Fruit fly (Drosophila melanogaster) whole organism, wandering third instar larva: ENCODE results near the gene Lsp1beta.

Experiments
- Abd-B ChIP-seq: fragments of >200 bp; optimal IDR thresholded peaks from 2 replicates; lab custom pipeline; 2017; ENCODE audit warnings: missing biosample characterization, missing genetic modification characterization
- CG32264 ChIP-seq: fragments of 200-800 bp; sonication (Bioruptor generic); optimal IDR thresholded peaks from 2 replicates; lab custom pipeline; 2016; ENCODE audit warnings: missing biosample characterization, missing genetic modification characterization
- CG9705 ChIP-seq: fragments of 200-800 bp; sonication (Bioruptor generic); optimal IDR thresholded peaks from 2 replicates; lab custom pipeline; 2018; ENCODE audit warnings: missing biosample characterization, mild to moderate bottlenecking, missing genetic modification characterization
- CrebA ChIP-seq: fragments of 200-800 bp; sonication (Bioruptor generic); optimal IDR thresholded peaks from 2 replicates; lab custom pipeline; 2016; ENCODE audit warnings: missing biosample characterization, mild to moderate bottlenecking, missing genetic modification characterization, borderline replicate concordance
- Dfd ChIP-seq: fragments of >200 bp; optimal IDR thresholded peaks from 2 replicates; lab custom pipeline; 2017; ENCODE audit warnings: missing biosample characterization, missing genetic modification characterization
- Dif ChIP-seq: fragments of 200-275, 200-300 bp; sonication (Bioruptor generic); optimal IDR thresholded peaks from 2 replicates; lab custom pipeline; 2018; ENCODE audit warnings: missing biosample characterization, missing genetic modification characterization; ENCODE audit not compliant: partially characterized antibody
- GATAd ChIP-seq: sonication (Bioruptor generic); optimal IDR thresholded peaks from 2 replicates; lab custom pipeline; 2016; ENCODE audit warnings: missing biosample characterization, missing genetic modification characterization
- HLH106 ChIP-seq: fragments of 200-800 bp; optimal IDR thresholded peaks from 3 replicates; lab custom pipeline; 2019; ENCODE audit warnings: missing biosample characterization, mild to moderate bottlenecking, missing genetic modification characterization, moderate library complexity
- Hnf4 ChIP-seq: fragments of 200-800 bp; sonication (Bioruptor generic); optimal IDR thresholded peaks from 2 replicates; lab custom pipeline; 2016; ENCODE audit warnings: missing biosample characterization, mild to moderate bottlenecking, missing genetic modification characterization
- Hr78 ChIP-seq: fragments of >200 bp; optimal IDR thresholded peaks from 2 replicates; lab custom pipeline; 2017; ENCODE audit warnings: missing biosample characterization, missing genetic modification characterization
- Hr83 ChIP-seq: fragments of 200-300 bp; sonication (Bioruptor generic); optimal IDR thresholded peaks from 2 replicates; lab custom pipeline; 2016; ENCODE audit warnings: missing biosample characterization, mild to moderate bottlenecking, missing genetic modification characterization, moderate library complexity; ENCODE audit not compliant: poor library complexity, severe bottlenecking
- Jra ChIP-seq: sonication (Bioruptor generic); optimal IDR thresholded peaks from 2 replicates; lab custom pipeline; 2016; ENCODE audit warnings: missing biosample characterization, missing genetic modification characterization
- Mio ChIP-seq: sonication (Bioruptor generic); optimal IDR thresholded peaks from 2 replicates; lab custom pipeline; 2016; ENCODE audit warnings: missing biosample characterization, missing genetic modification characterization
- Myc ChIP-seq: fragments of >200 bp; optimal IDR thresholded peaks from 2 replicates; lab custom pipeline; 2017
- N ChIP-seq: fragments of >200 bp; optimal IDR thresholded peaks from 2 replicates; lab custom pipeline; 2018; ENCODE audit warnings: missing biosample characterization, missing external identifiers, missing genetic modification characterization
- OdsH ChIP-seq: fragments of 200-800 bp; sonication (Bioruptor generic); optimal IDR thresholded peaks from 2 replicates; lab custom pipeline; 2016; ENCODE audit warnings: missing biosample characterization, mild to moderate bottlenecking, missing genetic modification characterization
- Rel ChIP-seq, 2 experiments: fragments of 200-800 bp; sonication (Bioruptor generic) in 1 of 2; optimal IDR thresholded peaks; 2 replicates in 1 of 2; 3 replicates in 1 of 2; lab custom pipeline; 2016 to 2019; ENCODE audit warnings: mild to moderate bottlenecking in 2 of 2, missing biosample characterization in 2 of 2, missing genetic modification characterization in 2 of 2, moderate library complexity in 1 of 2
- Sp1 ChIP-seq: fragments of 200-800 bp; sonication (Bioruptor generic); optimal IDR thresholded peaks from 3 replicates; lab custom pipeline; 2019; ENCODE audit warnings: missing biosample characterization, mild to moderate bottlenecking, missing genetic modification characterization, moderate library complexity
- Vsx2 ChIP-seq: fragments of 200-300, 225-300 bp; sonication (Bioruptor generic); optimal IDR thresholded peaks from 2 replicates; lab custom pipeline; 2018; ENCODE audit warnings: missing biosample characterization, missing genetic modification characterization; ENCODE audit not compliant: partially characterized antibody
- br ChIP-seq: fragments of 200-800 bp; sonication (Bioruptor generic); optimal IDR thresholded peaks from 2 replicates; lab custom pipeline; 2016; ENCODE audit warnings: missing biosample characterization, missing genetic modification characterization
- brk ChIP-seq: fragments of 200-800 bp; sonication (Bioruptor generic); optimal IDR thresholded peaks from 2 replicates; lab custom pipeline; 2016; ENCODE audit warnings: missing biosample characterization, mild to moderate bottlenecking, missing genetic modification characterization
- dl ChIP-seq, 2 experiments: fragments of 175-275, 200-275 bp in 1 of 2; fragments of 200-275 bp in 1 of 2; sonication (Bioruptor generic); optimal IDR thresholded peaks; lab custom pipeline; 2018; ENCODE audit warnings: mild to moderate bottlenecking in 2 of 2, missing biosample characterization in 2 of 2, missing genetic modification characterization in 2 of 2, moderate library complexity in 2 of 2; ENCODE audit not compliant: partially characterized antibody in 2 of 2, insufficient read depth in 1 of 2
- dmrt93B ChIP-seq: fragments of 200-800 bp; sonication (Bioruptor generic); optimal IDR thresholded peaks from 2 replicates; lab custom pipeline; 2018; ENCODE audit warnings: missing biosample characterization, mild to moderate bottlenecking, missing genetic modification characterization
- dsf ChIP-seq: sonication (Bioruptor generic); optimal IDR thresholded peaks from 2 replicates; lab custom pipeline; 2016; ENCODE audit warnings: missing biosample characterization, missing genetic modification characterization, borderline replicate concordance
- ey ChIP-seq: fragments of 200-800 bp; sonication (Bioruptor generic); optimal IDR thresholded peaks from 2 replicates; lab custom pipeline; 2016; ENCODE audit warnings: missing biosample characterization, missing genetic modification characterization
- h ChIP-seq: fragments of 200-800 bp; sonication (Bioruptor generic); optimal IDR thresholded peaks from 3 replicates; lab custom pipeline; 2016; ENCODE audit warnings: missing biosample characterization, mild to moderate bottlenecking, missing genetic modification characterization
- jim ChIP-seq: fragments of 175-275, 200-325 bp; sonication (Bioruptor generic); optimal IDR thresholded peaks from 2 replicates; lab custom pipeline; 2016; ENCODE audit warnings: missing biosample characterization, mild to moderate bottlenecking, missing genetic modification characterization
- lola ChIP-seq: fragments of >200 bp; optimal IDR thresholded peaks from 2 replicates; lab custom pipeline; 2017; ENCODE audit warnings: missing biosample characterization, missing genetic modification characterization
- pan ChIP-seq: fragments of >200 bp; optimal IDR thresholded peaks from 2 replicates; lab custom pipeline; 2017
- psq ChIP-seq: fragments of 200-800 bp; sonication (Bioruptor generic); optimal IDR thresholded peaks from 3 replicates; lab custom pipeline; 2017; ENCODE audit warnings: missing biosample characterization, mild to moderate bottlenecking, missing genetic modification characterization, moderate library complexity
- rgr ChIP-seq: fragments of 200-800 bp; sonication (Bioruptor generic); optimal IDR thresholded peaks from 3 replicates; lab custom pipeline; 2016; ENCODE audit warnings: missing biosample characterization, mild to moderate bottlenecking, missing genetic modification characterization
- sage ChIP-seq: fragments of 200-800 bp; sonication (Bioruptor generic); optimal IDR thresholded peaks from 2 replicates; lab custom pipeline; 2016; ENCODE audit warnings: missing biosample characterization, mild to moderate bottlenecking, missing genetic modification characterization
- sv ChIP-seq: fragments of 200-800 bp; sonication (Bioruptor generic); optimal IDR thresholded peaks from 3 replicates; lab custom pipeline; 2016; ENCODE audit warnings: missing biosample characterization, missing genetic modification characterization
- tai ChIP-seq: sonication (Bioruptor generic); optimal IDR thresholded peaks from 2 replicates; lab custom pipeline; 2016; ENCODE audit warnings: missing biosample characterization, missing genetic modification characterization
- woc ChIP-seq: sonication (Bioruptor generic); optimal IDR thresholded peaks from 2 replicates; lab custom pipeline; 2016; ENCODE audit warnings: missing biosample characterization, mild to moderate bottlenecking, missing genetic modification characterization

Lsp1beta gene

DNA sequence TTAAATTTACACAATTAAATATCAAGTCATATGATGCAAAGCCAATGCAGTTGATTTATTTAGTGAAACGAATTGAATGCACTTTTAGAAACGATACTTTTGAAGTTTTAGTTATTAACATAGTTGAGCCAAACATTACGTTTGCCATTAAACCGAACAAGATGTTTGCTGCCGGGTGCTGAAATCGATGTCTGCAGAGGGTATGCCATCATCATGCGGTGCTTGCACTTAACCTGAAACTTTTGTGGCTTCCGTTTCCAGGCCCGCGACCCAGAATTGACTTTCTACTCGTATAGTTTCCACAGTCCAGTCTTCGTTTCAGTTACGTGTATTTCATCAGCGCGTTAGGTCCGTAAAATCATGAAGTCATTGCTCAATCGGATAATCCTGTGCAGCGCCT is 21.3 kb upstream of the Lsp1beta start, which contains the start of gene ninaA:
TSS of gene ninaA (plus strand) at position 301 of the 400 bp plus-strand sequence.
- TF ChIP-seq brk (GFP tag; lab: Kevin White, UChicago) (no peak), HLH106 (no peak), ey (GFP tag; lab: Kevin White, UChicago) (no peak), lola (GFP tag; lab: Kevin White, UChicago) (no peak), dsf (GFP tag; lab: Kevin White, UChicago) (no peak), pan (lab: Kevin White, UChicago) (no peak), br (GFP tag; lab: Kevin White, UChicago) (no peak), N (no peak), sage (no peak), Rel (GFP tag; optimal IDR thresholded peaks at IDR 0.05; lab: Kevin White, UChicago) (no peak), Rel (tag; optimal IDR thresholded peaks at IDR 0.05; lab: Kevin White, UChicago) (no peak), Hr78 (GFP tag; lab: Kevin White, UChicago) (no peak), CrebA (GFP tag; lab: Kevin White, UChicago) (no peak), Dfd (GFP tag; lab: Kevin White, UChicago) (no peak), rgr (GFP tag; lab: Kevin White, UChicago) (no peak), psq (GFP tag; lab: Kevin White, UChicago) (no peak), Myc (lab: Kevin White, UChicago) (no peak)

dm6 chr2L:884970-885369 is 13.3 kb upstream of the Lsp1beta start, which contains the start of gene CG15824:
Gene CG15824 (minus strand): TSS chr2L:885141.
- TF ChIP-seq Vsx2 (GFP tag; lab: Kevin White, UChicago) (no peak), Hnf4 (no peak), Hr83 (GFP tag; lab: Kevin White, UChicago) (no peak), h (GFP tag; lab: Kevin White, UChicago) (no peak), HLH106 (no peak), CrebA (GFP tag; lab: Kevin White, UChicago) (no peak), Myc (lab: Kevin White, UChicago) (peak; percentile 33), lola (GFP tag; lab: Kevin White, UChicago) (no peak)

DNA sequence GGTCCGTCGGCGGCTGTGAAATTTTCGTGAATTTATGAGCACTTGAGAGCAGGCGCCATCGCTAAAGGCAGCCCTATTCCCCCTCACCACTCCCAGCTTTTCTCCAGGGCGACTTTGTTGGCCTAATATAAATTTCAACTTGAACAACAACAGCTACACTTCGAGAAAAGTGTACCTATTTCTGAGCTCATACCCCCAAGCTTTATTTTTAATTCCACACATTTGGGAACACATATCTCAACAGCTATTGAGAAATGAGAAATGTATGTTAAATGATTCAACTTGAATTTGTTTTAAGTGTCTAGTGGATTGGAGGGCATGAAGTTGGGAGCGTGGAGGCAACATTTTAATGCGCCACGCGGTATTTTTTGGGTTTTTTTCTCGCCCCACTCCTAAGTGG is 11.6 kb upstream of the Lsp1beta start:
- no peak for TF ChIP-seq Mio (GFP tag; lab: Kevin White, UChicago)
- no peak for TF ChIP-seq Hr78 (GFP tag; lab: Kevin White, UChicago)
- TF ChIP-seq CG32264 (GFP tag; lab: Kevin White, UChicago): no peak
- no peak for TF ChIP-seq sv (GFP tag; lab: Kevin White, UChicago)
- no peak for TF ChIP-seq psq (GFP tag; lab: Kevin White, UChicago)

- TF ChIP-seq CrebA (GFP tag; lab: Kevin White, UChicago): no peak
- TF ChIP-seq GATAd (GFP tag; lab: Kevin White, UChicago): no peak
- no peak for TF ChIP-seq Dfd (GFP tag; lab: Kevin White, UChicago)
- no peak for TF ChIP-seq rgr (GFP tag; lab: Kevin White, UChicago)
- TF ChIP-seq jim: no peak
- TF ChIP-seq psq (GFP tag; lab: Kevin White, UChicago): no peak
- TF ChIP-seq Vsx2 (GFP tag; lab: Kevin White, UChicago): no peak
- no peak for TF ChIP-seq tai (GFP tag; lab: Kevin White, UChicago)
- no peak for TF ChIP-seq Sp1 (GFP tag; lab: Kevin White, UChicago)
- no peak for TF ChIP-seq CG9705
- TF ChIP-seq Hr78 (GFP tag; lab: Kevin White, UChicago): no peak
- TF ChIP-seq lola (GFP tag; lab: Kevin White, UChicago): no peak
- no peak for TF ChIP-seq Abd-B (GFP tag; lab: Kevin White, UChicago)
These were observed 10.5 kb upstream of the Lsp1beta start for dm6 chr2L:887788-888187.

dm6 chr2L:889799-890198 is 8.5 kb upstream of the Lsp1beta start:
- TF ChIP-seq Dfd (GFP tag; lab: Kevin White, UChicago): no peak
- TF ChIP-seq N: no peak
- no peak for TF ChIP-seq h (GFP tag; lab: Kevin White, UChicago)
- no peak for TF ChIP-seq Dif (GFP tag; lab: Kevin White, UChicago)
- TF ChIP-seq HLH106: no peak
- no peak for TF ChIP-seq brk (GFP tag; lab: Kevin White, UChicago)
- TF ChIP-seq Rel (GFP tag; optimal IDR thresholded peaks at IDR 0.05; lab: Kevin White, UChicago): no peak
- no peak for TF ChIP-seq Rel (tag; optimal IDR thresholded peaks at IDR 0.05; lab: Kevin White, UChicago)
- no peak for TF ChIP-seq dmrt93B
- no peak for TF ChIP-seq woc (GFP tag; lab: Kevin White, UChicago)
- TF ChIP-seq ey (GFP tag; lab: Kevin White, UChicago): no peak
- no peak for TF ChIP-seq Jra (GFP tag; lab: Kevin White, UChicago)
- TF ChIP-seq OdsH (GFP tag; lab: Kevin White, UChicago): no peak
- TF ChIP-seq dl (GFP tag; optimal IDR thresholded peaks at IDR 0.05; lab: Kevin White, UChicago; ENCODE audit: insufficient read depth in 1 of 2, partially characterized antibody in 2 of 2): no peak
- no peak for TF ChIP-seq Myc (lab: Kevin White, UChicago)
- TF ChIP-seq Mio (GFP tag; lab: Kevin White, UChicago): no peak
- no peak for TF ChIP-seq dsf (GFP tag; lab: Kevin White, UChicago)
- no peak for TF ChIP-seq psq (GFP tag; lab: Kevin White, UChicago)
